Worm (Caenorhabditis elegans) whole organism, early embryonic: Measurements from ENCODE around the gene srh-212.

Experiments used
- F13C5.2 ChIP-seq: sonication (generic microtip); optimal IDR thresholded peaks from 2 replicates; lab custom pipeline; 2017; ENCODE audit warnings: mild to moderate bottlenecking, missing genetic modification characterization, inconsistent platforms, missing compliant biosample characterization
- aly-1 ChIP-seq: sonication (generic microtip); optimal IDR thresholded peaks from 2 replicates; lab custom pipeline; 2016; ENCODE audit warnings: missing genetic modification characterization, missing compliant biosample characterization
- ama-1 ChIP-seq: fragments of 150-350 bp; optimal IDR thresholded peaks from 2 replicates; lab custom pipeline; 2014
- ceh-13 ChIP-seq: fragments of 200-800 bp; sonication (Bioruptor generic); optimal IDR thresholded peaks from 2 replicates; lab custom pipeline; 2018; ENCODE audit warnings: mild to moderate bottlenecking, missing genetic modification characterization, missing compliant biosample characterization
- ets-7 ChIP-seq: sonication (generic microtip); optimal IDR thresholded peaks from 2 replicates; lab custom pipeline; 2016; ENCODE audit warnings: missing genotype, missing genetic modification characterization, missing compliant biosample characterization
- hmbx-1 ChIP-seq: sonication (generic microtip); optimal IDR thresholded peaks from 2 replicates; lab custom pipeline; 2016; ENCODE audit warnings: mild to moderate bottlenecking, missing genetic modification characterization, missing compliant biosample characterization
- sea-1 ChIP-seq: fragments of 200-800 bp; sonication (Bioruptor generic); conservative IDR thresholded peaks from 2 replicates; pipeline ENCODE4 v1.3.6; 2022; ENCODE audit warnings: missing genetic modification characterization, missing compliant biosample characterization
- tbx-11 ChIP-seq: fragments of 200-800 bp; sonication (Bioruptor generic); IDR thresholded peaks from 2 replicates; pipeline ENCODE4 v1.3.6; 2022; ENCODE audit warnings: missing genetic modification characterization, missing compliant biosample characterization
- tbx-37 ChIP-seq: fragments of 200-800 bp; sonication (Bioruptor generic); conservative IDR thresholded peaks from 2 replicates; pipeline ENCODE4 v1.3.6; 2022; ENCODE audit warnings: missing genetic modification reagents, missing genetic modification characterization, missing compliant biosample characterization
- tra-4 ChIP-seq: sonication (generic microtip); optimal IDR thresholded peaks from 2 replicates; lab custom pipeline; 2017; ENCODE audit warnings: missing genetic modification characterization, missing compliant biosample characterization

DNA sequence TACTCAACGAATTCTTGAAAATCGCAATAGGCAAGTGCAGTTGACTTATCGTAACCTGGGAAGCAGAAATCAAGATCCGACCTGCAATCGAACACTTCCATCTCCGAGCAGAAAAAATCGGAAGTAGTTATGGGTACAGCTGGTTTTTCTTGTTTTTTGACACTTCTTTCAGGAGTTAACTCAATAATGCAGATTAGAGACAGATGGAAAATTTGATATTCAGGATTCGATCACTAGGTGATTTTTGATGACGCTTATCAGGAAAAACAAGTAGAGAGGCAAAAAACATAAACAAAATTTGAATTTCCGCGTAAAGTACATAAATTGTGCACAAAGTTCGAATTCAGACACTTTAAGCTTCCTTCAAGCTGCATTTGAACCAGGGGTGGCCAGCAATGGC lies 48.2 kb downstream of the srh-212 start, which contains the start of gene srw-130:
- no peak for TF ChIP-seq ets-7 (tag; lab: Kevin White, UChicago)
- TF ChIP-seq sea-1 (GFP tag; lab: Robert Waterston, UW): no peak
- no peak for TF ChIP-seq tbx-11 (GFP tag; lab: Robert Waterston, UW)
- no peak for TF ChIP-seq ama-1 (lab: Kevin White, UChicago)
- no peak for TF ChIP-seq hmbx-1 (tag; lab: Kevin White, UChicago)
- no peak for TF ChIP-seq F13C5.2 (tag; lab: Kevin White, UChicago)
- no peak for TF ChIP-seq ceh-13 (GFP tag; lab: Kevin White, UChicago)
- no peak for TF ChIP-seq aly-1
- no peak for TF ChIP-seq tra-4
- TF ChIP-seq tbx-37 (GFP tag; lab: Robert Waterston, UW): no peak
